Worm (Caenorhabditis elegans) whole organism, L3 larva: Measurements from ENCODE around the gene F55G11.4.

Source experiments
- ZK546.5 ChIP-seq: sonication (generic microtip); optimal IDR thresholded peaks from 2 replicates; lab custom pipeline; 2017; ENCODE audit warnings: missing biosample characterization, missing genetic modification characterization
- aly-2 ChIP-seq: fragments of 150-350 bp; optimal IDR thresholded peaks from 2 replicates; lab custom pipeline; 2014; ENCODE audit warnings: missing biosample characterization, missing genetic modification characterization
- ama-1 ChIP-seq: fragments of 150-350 bp; optimal IDR thresholded peaks from 2 replicates; lab custom pipeline; 2018
- ceh-16 ChIP-seq: sonication (generic microtip); optimal IDR thresholded peaks from 2 replicates; lab custom pipeline; 2017; ENCODE audit warnings: missing biosample characterization, missing genetic modification characterization
- ceh-28 ChIP-seq: fragments of 150-350 bp; optimal IDR thresholded peaks from 2 replicates; lab custom pipeline; 2014; ENCODE audit warnings: missing biosample characterization, missing genetic modification reagents, missing genetic modification characterization
- ceh-82 ChIP-seq: fragments of 150-350 bp; optimal IDR thresholded peaks from 2 replicates; lab custom pipeline; 2014; ENCODE audit warnings: missing biosample characterization, missing genetic modification characterization
- ceh-9 ChIP-seq: sonication (generic microtip); optimal IDR thresholded peaks from 2 replicates; lab custom pipeline; 2018; ENCODE audit warnings: missing biosample characterization, missing genetic modification characterization
- daf-12 ChIP-seq: fragments of 150-350 bp; optimal IDR thresholded peaks from 2 replicates; lab custom pipeline; 2014; ENCODE audit warnings: missing biosample characterization, missing genetic modification reagents, missing genetic modification characterization
- elt-1 ChIP-seq: fragments of 150-350 bp; optimal IDR thresholded peaks from 2 replicates; lab custom pipeline; 2014; ENCODE audit warnings: missing biosample characterization, missing genetic modification characterization
- elt-2 ChIP-seq: sonication (generic microtip); optimal IDR thresholded peaks from 2 replicates; lab custom pipeline; 2016; ENCODE audit warnings: missing genetic modification reagents, mild to moderate bottlenecking, missing genetic modification characterization, missing compliant biosample characterization
- fkh-10 ChIP-seq: sonication (generic microtip); optimal IDR thresholded peaks from 2 replicates; lab custom pipeline; 2017; ENCODE audit warnings: missing biosample characterization, missing genetic modification reagents, missing genetic modification characterization
- fkh-2 ChIP-seq: fragments of 150-350 bp; optimal IDR thresholded peaks from 2 replicates; lab custom pipeline; 2014; ENCODE audit warnings: missing biosample characterization, missing genetic modification reagents, missing genetic modification characterization
- fos-1 ChIP-seq: fragments of 150-350 bp; optimal IDR thresholded peaks from 2 replicates; lab custom pipeline; 2014; ENCODE audit warnings: missing biosample characterization, missing genetic modification characterization
- hmg-11 ChIP-seq: sonication (generic microtip); optimal IDR thresholded peaks from 2 replicates; lab custom pipeline; 2016; ENCODE audit warnings: missing genetic modification characterization, missing compliant biosample characterization
- jun-1 ChIP-seq: fragments of 150-350 bp; optimal IDR thresholded peaks from 2 replicates; lab custom pipeline; 2014; ENCODE audit warnings: missing biosample characterization, missing genetic modification reagents, missing genetic modification characterization
- lin-15B ChIP-seq: fragments of 150-350 bp; optimal IDR thresholded peaks from 2 replicates; lab custom pipeline; 2014; ENCODE audit warnings: missing biosample characterization, missing genetic modification characterization
- lin-39 ChIP-seq: fragments of 150-350 bp; optimal IDR thresholded peaks from 2 replicates; lab custom pipeline; 2018; ENCODE audit warnings: missing biosample characterization, missing genetic modification reagents, missing genetic modification characterization
- lsy-12 ChIP-seq: sonication (generic microtip); optimal IDR thresholded peaks from 2 replicates; lab custom pipeline; 2016; ENCODE audit warnings: mild to moderate bottlenecking, missing genetic modification characterization, missing compliant biosample characterization
- mml-1 ChIP-seq: fragments of 150-350 bp; sonication (generic microtip); optimal IDR thresholded peaks from 3 replicates; lab custom pipeline; 2014; ENCODE audit warnings: missing biosample characterization, missing genetic modification characterization
- nfya-1 ChIP-seq: sonication (generic microtip); optimal IDR thresholded peaks from 2 replicates; lab custom pipeline; 2017; ENCODE audit warnings: missing genetic modification characterization, mild to moderate bottlenecking, missing compliant biosample characterization, antibody characterized with exemption, moderate library complexity; ENCODE audit not compliant: insufficient read depth
- nhr-11 ChIP-seq: fragments of 150-350 bp; optimal IDR thresholded peaks from 2 replicates; lab custom pipeline; 2014; ENCODE audit warnings: missing biosample characterization, missing genetic modification characterization
- nhr-12 ChIP-seq: fragments of 150-350 bp; optimal IDR thresholded peaks from 2 replicates; lab custom pipeline; 2014; ENCODE audit warnings: missing biosample characterization, missing genetic modification characterization
- nhr-23 ChIP-seq: fragments of 150-350 bp; optimal IDR thresholded peaks from 2 replicates; lab custom pipeline; 2014; ENCODE audit warnings: missing biosample characterization, missing genetic modification reagents, missing genetic modification characterization
- nhr-237 ChIP-seq: fragments of 150-350 bp; optimal IDR thresholded peaks from 2 replicates; lab custom pipeline; 2014; ENCODE audit warnings: missing biosample characterization, missing genetic modification characterization
- nhr-25 ChIP-seq: sonication (generic microtip); optimal IDR thresholded peaks from 2 replicates; lab custom pipeline; 2017; ENCODE audit warnings: missing biosample characterization, missing genetic modification characterization
- nhr-28 ChIP-seq: fragments of 150-350 bp; optimal IDR thresholded peaks from 2 replicates; lab custom pipeline; 2014; ENCODE audit warnings: missing biosample characterization, missing genetic modification characterization
- nhr-43 ChIP-seq: sonication (generic microtip); optimal IDR thresholded peaks from 2 replicates; lab custom pipeline; 2016; ENCODE audit warnings: mild to moderate bottlenecking, missing genetic modification characterization, missing compliant biosample characterization; ENCODE audit not compliant: poor library complexity, severe bottlenecking
- nhr-67 ChIP-seq: fragments of 150-350 bp; optimal IDR thresholded peaks from 2 replicates; lab custom pipeline; 2014; ENCODE audit warnings: missing biosample characterization, missing genetic modification characterization
- nhr-76 ChIP-seq: fragments of 150-350 bp; sonication (generic microtip); optimal IDR thresholded peaks from 5 replicates; lab custom pipeline; 2014; ENCODE audit warnings: missing biosample characterization, missing genetic modification characterization
- pha-4 ChIP-seq: fragments of 150-350 bp; optimal IDR thresholded peaks from 2 replicates; lab custom pipeline; 2014; ENCODE audit warnings: missing biosample characterization, missing genetic modification reagents, missing genetic modification characterization
- pqm-1 ChIP-seq: fragments of 150-350 bp; optimal IDR thresholded peaks from 2 replicates; lab custom pipeline; 2017; ENCODE audit warnings: missing biosample characterization, missing genetic modification characterization, inconsistent platforms
- sea-2 ChIP-seq: fragments of 150-350 bp; sonication (generic microtip); optimal IDR thresholded peaks from 4 replicates; lab custom pipeline; 2014; ENCODE audit warnings: missing biosample characterization, missing genetic modification reagents, missing genetic modification characterization
- skn-1 ChIP-seq: fragments of 150-350 bp; optimal IDR thresholded peaks from 2 replicates; lab custom pipeline; 2014; ENCODE audit warnings: missing biosample characterization, missing genetic modification characterization
- unc-39 ChIP-seq: sonication (generic microtip); optimal IDR thresholded peaks from 4 replicates; lab custom pipeline; 2017; ENCODE audit warnings: missing biosample characterization, missing genetic modification characterization

The F55G11.4 gene

DNA sequence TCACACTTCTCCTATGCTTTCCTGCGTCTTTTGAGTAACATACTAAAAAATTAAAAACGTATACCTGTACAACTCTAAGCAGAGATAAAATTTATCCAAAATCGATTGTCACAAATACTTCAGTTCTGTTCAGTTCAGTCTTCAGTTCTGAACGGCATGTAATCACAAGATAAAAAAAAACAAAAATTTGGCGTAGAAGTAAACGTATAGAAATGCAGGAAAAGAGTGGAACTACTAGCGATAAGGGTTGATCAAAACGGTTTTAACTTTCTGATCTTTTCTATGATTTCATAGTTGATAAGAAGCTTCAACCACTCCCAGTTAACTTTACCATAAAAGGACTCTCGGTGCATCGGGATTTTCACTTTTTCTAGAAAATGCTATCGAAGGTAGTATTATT lies 8.3 kb upstream of the F55G11.4 start, which contains the start of gene dod-22:
TSS of gene dod-22 (plus strand) at position 301 of the 400 bp plus-strand sequence.
- no peak for TF ChIP-seq fkh-10 (GFP tag; lab: Kevin White, UChicago)
- TF ChIP-seq nhr-25 (tag; lab: Kevin White, UChicago), result no peak
- no peak for TF ChIP-seq jun-1 (tag; lab: Kevin White, UChicago)
- no peak for TF ChIP-seq ama-1 (lab: Kevin White, UChicago)
- no peak for TF ChIP-seq ceh-82 (tag; lab: Kevin White, UChicago)
- TF ChIP-seq nhr-23 (tag; lab: Kevin White, UChicago), result no peak
- no peak for TF ChIP-seq mml-1
- TF ChIP-seq nhr-11 (tag; lab: Kevin White, UChicago), result no peak
- TF ChIP-seq ceh-16 (tag; lab: Kevin White, UChicago), result no peak
- TF ChIP-seq nhr-237 (tag; lab: Kevin White, UChicago), result no peak
- TF ChIP-seq fkh-2, result no peak
- TF ChIP-seq lin-39 (tag; lab: Kevin White, UChicago), result no peak
- no peak for TF ChIP-seq nhr-67 (tag; lab: Kevin White, UChicago)
- no peak for TF ChIP-seq skn-1
- no peak for TF ChIP-seq fos-1 (tag; lab: Kevin White, UChicago)
- TF ChIP-seq, all 47 proteins: peak for 0

DNA sequence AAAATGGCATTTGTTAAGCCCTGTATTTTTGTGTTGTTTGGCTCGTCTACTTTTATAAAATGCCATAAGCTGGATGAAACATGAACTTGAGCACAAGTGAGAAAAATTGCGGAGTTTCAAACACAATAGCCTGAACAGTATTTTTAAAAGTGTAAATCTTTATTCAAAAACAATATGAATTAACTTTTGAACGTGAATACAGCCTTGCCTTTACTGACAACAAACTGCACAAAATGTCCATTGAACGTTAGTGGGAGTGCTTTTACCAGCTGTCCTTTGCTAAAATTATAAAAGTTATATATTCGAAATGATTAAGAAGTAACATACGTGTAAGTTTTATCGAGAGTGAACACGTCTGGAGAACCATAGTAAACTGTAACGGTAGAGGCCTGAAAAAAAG lies 6.1 kb upstream of the F55G11.4 start:
- TF ChIP-seq pha-4 (tag; lab: Kevin White, UChicago), result no peak
- TF ChIP-seq lsy-12 (tag; lab: Kevin White, UChicago), result no peak
- TF ChIP-seq hmg-11 (tag; lab: Kevin White, UChicago), result no peak
- TF ChIP-seq aly-2 (tag; lab: Kevin White, UChicago), result no peak
- no peak for TF ChIP-seq lin-15B
- no peak for TF ChIP-seq mml-1
- no peak for TF ChIP-seq pqm-1 (tag; lab: Kevin White, UChicago)
- TF ChIP-seq ZK546.5, result no peak
- no peak for TF ChIP-seq ceh-9 (tag; lab: Kevin White, UChicago)
- TF ChIP-seq nfya-1, result no peak
- no peak for TF ChIP-seq elt-1 (tag; lab: Kevin White, UChicago)
- TF ChIP-seq nhr-43 (tag; lab: Kevin White, UChicago), result no peak
- TF ChIP-seq unc-39 (tag; lab: Kevin White, UChicago), result no peak
- TF ChIP-seq nhr-28 (tag; lab: Kevin White, UChicago), result no peak
- no peak for TF ChIP-seq nhr-237 (tag; lab: Kevin White, UChicago)
- no peak for TF ChIP-seq lin-39 (tag; lab: Kevin White, UChicago)
- no peak for TF ChIP-seq skn-1
- no peak for TF ChIP-seq nhr-76 (tag; lab: Kevin White, UChicago)

DNA sequence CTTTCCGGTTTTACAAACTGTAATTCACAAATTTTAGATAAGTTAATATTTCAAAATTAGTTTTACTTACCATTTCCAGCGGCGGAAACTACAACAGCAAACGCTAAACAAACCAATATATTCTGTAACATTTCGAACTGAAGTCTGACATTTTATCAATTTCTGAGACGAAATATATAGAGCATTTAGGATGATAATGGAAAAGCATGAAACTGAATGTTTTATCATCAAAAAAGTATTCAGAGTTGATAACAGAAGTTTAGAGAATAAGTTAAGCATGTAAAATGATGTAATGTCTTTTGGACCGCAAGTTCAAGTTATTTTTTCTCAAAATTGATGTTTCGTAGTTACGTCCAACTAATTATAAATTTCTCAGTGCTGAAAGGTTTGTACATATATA lies 4.3 kb upstream of the F55G11.4 start, which contains the start of gene F55G11.2:
TSS of gene F55G11.2 (minus strand) at position 149 of the 400 bp plus-strand sequence.
- TF ChIP-seq elt-2 (tag; lab: Kevin White, UChicago) (peak; percentile 76), sea-2 (GFP tag; lab: Kevin White, UChicago) (no peak)

DNA sequence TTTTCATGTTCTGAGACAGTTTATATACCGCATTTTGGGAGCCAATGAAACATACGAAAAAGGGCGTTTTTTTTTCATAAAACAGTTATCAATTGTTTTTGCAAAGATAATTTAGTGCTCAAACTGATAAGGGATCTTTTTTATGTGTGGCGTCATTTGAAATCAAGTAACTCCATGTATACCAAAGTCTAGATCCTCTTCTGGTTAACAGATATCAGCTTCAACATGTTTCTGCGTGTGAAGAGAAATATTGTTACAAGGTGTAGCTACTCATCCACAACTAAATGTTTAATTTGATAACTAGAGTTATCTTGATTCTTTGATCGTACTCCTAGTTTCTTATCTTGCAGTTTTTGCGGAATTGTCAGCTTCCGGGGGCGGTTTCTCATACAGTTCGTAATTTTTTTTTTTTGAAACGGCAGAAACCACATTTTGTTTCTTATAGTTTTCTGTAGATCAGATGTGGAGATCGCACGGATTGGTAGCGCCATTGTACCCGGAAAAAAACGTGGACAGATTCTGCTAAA lies 1.4 kb upstream of the F55G11.4 start:
- TF ChIP-seq ceh-9 (tag; lab: Kevin White, UChicago) (no peak), nhr-76 (tag; lab: Kevin White, UChicago) (no peak), ceh-28 (no peak), elt-2 (tag; lab: Kevin White, UChicago) (peak; percentile 78), nhr-25 (tag; lab: Kevin White, UChicago) (no peak)

DNA sequence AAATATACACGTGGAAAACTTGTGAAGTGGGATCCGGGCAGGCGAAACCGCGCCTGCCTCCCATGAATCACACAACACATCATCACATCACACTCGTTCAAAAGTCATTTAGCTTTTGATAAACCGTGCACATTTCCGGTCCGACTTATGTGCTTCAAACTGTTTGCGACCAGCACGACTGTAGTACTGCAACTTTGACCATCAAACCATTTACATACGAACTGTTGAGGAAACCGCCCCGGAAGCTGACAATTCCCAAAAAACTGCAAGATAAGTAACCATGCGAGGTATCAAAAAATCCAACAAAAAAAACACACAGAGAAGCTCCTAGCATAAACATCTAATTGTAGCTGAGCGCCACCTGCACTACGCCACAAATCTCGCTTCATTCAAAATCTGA lies 644 bp upstream of the F55G11.4 start:
- TF ChIP-seq nfya-1 (no peak), jun-1 (tag; lab: Kevin White, UChicago) (no peak), sea-2 (GFP tag; lab: Kevin White, UChicago) (no peak), nhr-12 (tag; lab: Kevin White, UChicago) (no peak), nhr-23 (tag; lab: Kevin White, UChicago) (no peak), skn-1 (no peak), nhr-67 (tag; lab: Kevin White, UChicago) (no peak), nhr-11 (tag; lab: Kevin White, UChicago) (no peak), pha-4 (tag; lab: Kevin White, UChicago) (no peak), daf-12 (tag; lab: Kevin White, UChicago) (no peak), nhr-237 (tag; lab: Kevin White, UChicago) (no peak), nhr-43 (tag; lab: Kevin White, UChicago) (no peak), nhr-25 (tag; lab: Kevin White, UChicago) (no peak), ceh-28 (no peak)
